Worm (Caenorhabditis elegans) whole organism, early embryonic: ENCODE data around the gene T26H8.5.
"Not testable (repeated sequence)": the region's sequence is repeated elsewhere in the genome, so short reads cannot be mapped to it uniquely, and the experiment has no call there.

Experiments
- ama-1 ChIP-seq: fragments of 150-350 bp; optimal IDR thresholded peaks from 2 replicates; lab custom pipeline; 2014
- hmbx-1 ChIP-seq: sonication (generic microtip); optimal IDR thresholded peaks from 2 replicates; lab custom pipeline; 2016; ENCODE audit warnings: mild to moderate bottlenecking, missing genetic modification characterization, missing compliant biosample characterization
- tbx-37 ChIP-seq: fragments of 200-800 bp; sonication (Bioruptor generic); conservative IDR thresholded peaks from 2 replicates; pipeline ENCODE4 v1.3.6; 2022; ENCODE audit warnings: missing genetic modification reagents, missing genetic modification characterization, missing compliant biosample characterization

The T26H8.5 gene

ce11 chrV:15256669-15257068 lies 48.7 kb downstream of the T26H8.5 start, which contains the start of gene srsx-39:
Gene srsx-39 (minus strand): TSS chrV:15256769.
- not testable (repeated sequence) for TF ChIP-seq tbx-37 (GFP tag; lab: Robert Waterston, UW); hmbx-1 (tag; lab: Kevin White, UChicago); ama-1
